Worm (Caenorhabditis elegans) whole organism, young adult: ENCODE data around the gene R07E5.15.
"Not testable (repeated sequence)": the region's sequence is repeated elsewhere in the genome, so short reads cannot be mapped to it uniquely, and the experiment has no call there.

Source experiments
- B0035.1 ChIP-seq: sonication (generic microtip); optimal IDR thresholded peaks from 2 replicates; lab custom pipeline; 2016; ENCODE audit warnings: missing genetic modification characterization, mild to moderate bottlenecking, missing compliant biosample characterization, missing genotype, missing genetic modification reagents
- B0261.1 ChIP-seq: sonication (generic microtip); optimal IDR thresholded peaks from 2 replicates; lab custom pipeline; 2016; ENCODE audit warnings: mild to moderate bottlenecking, missing genetic modification characterization, moderate library complexity, missing compliant biosample characterization
- C17E4.6 ChIP-seq: fragments of 200-800 bp; sonication (Bioruptor generic); IDR thresholded peaks from 2 replicates; pipeline ENCODE4 v1.3.6; 2022; ENCODE audit warnings: missing genetic modification reagents, missing genetic modification characterization, missing compliant biosample characterization
- F33H1.4 ChIP-seq: fragments of 200-800 bp; sonication (Bioruptor generic); IDR thresholded peaks from 2 replicates; pipeline ENCODE4 v1.3.6; 2022; ENCODE audit warnings: missing genetic modification reagents, missing genetic modification characterization, missing compliant biosample characterization
- K11D2.4 ChIP-seq: fragments of 200-800 bp; sonication (Bioruptor generic); IDR thresholded peaks from 2 replicates; pipeline ENCODE4 v1.3.6; 2022; ENCODE audit warnings: missing genetic modification reagents, missing genetic modification characterization, missing compliant biosample characterization
- Y56A3A.18 ChIP-seq: fragments of 200-800 bp; sonication (Bioruptor generic); IDR thresholded peaks from 2 replicates; pipeline ENCODE4 v1.3.6; 2022; ENCODE audit warnings: missing genetic modification reagents, missing genetic modification characterization, missing compliant biosample characterization
- Y79H2A.3 ChIP-seq: fragments of 200-800 bp; sonication (Bioruptor generic); conservative IDR thresholded peaks from 2 replicates; pipeline ENCODE4 v1.3.6; 2022; ENCODE audit warnings: missing genetic modification reagents, missing genetic modification characterization, missing compliant biosample characterization
- ZK185.1 ChIP-seq: sonication (generic microtip); optimal IDR thresholded peaks from 2 replicates; lab custom pipeline; 2016; ENCODE audit warnings: mild to moderate bottlenecking, missing genetic modification characterization, missing compliant biosample characterization; ENCODE audit not compliant: poor library complexity, severe bottlenecking
- ama-1 ChIP-seq, 3 experiments: fragments of 150-350 bp in 1 of 3; sonication (generic microtip) in 2 of 3; optimal IDR thresholded peaks; 2 replicates each; lab custom pipeline; 2014 to 2018; ENCODE audit warnings: missing biosample characterization in 2 of 3, missing genetic modification characterization in 2 of 3, missing genetic modification reagents in 2 of 3
- cebp-2 ChIP-seq: fragments of 200-800 bp; sonication (Bioruptor generic); IDR thresholded peaks from 2 replicates; pipeline ENCODE4 v1.3.6; 2022; ENCODE audit warnings: missing genetic modification characterization, missing compliant biosample characterization
- ceh-100 ChIP-seq: fragments of 200-800 bp; sonication (Bioruptor generic); IDR thresholded peaks from 2 replicates; pipeline ENCODE4 v1.3.6; 2022; ENCODE audit warnings: missing genetic modification reagents, missing genetic modification characterization, missing compliant biosample characterization
- ceh-40 ChIP-seq: fragments of 200-800 bp; sonication (Bioruptor generic); IDR thresholded peaks from 2 replicates; pipeline ENCODE4 v1.3.6; 2022; ENCODE audit warnings: missing genetic modification characterization, missing compliant biosample characterization
- ceh-58 ChIP-seq: fragments of 200-800 bp; sonication (Bioruptor generic); IDR thresholded peaks from 2 replicates; pipeline ENCODE4 v1.3.6; 2022; ENCODE audit warnings: missing genetic modification characterization, missing compliant biosample characterization
- chd-7 ChIP-seq: sonication (generic microtip); optimal IDR thresholded peaks from 2 replicates; lab custom pipeline; 2016; ENCODE audit warnings: mild to moderate bottlenecking, missing genetic modification characterization, moderate library complexity, missing compliant biosample characterization
- die-1 ChIP-seq: sonication (generic microtip); optimal IDR thresholded peaks from 2 replicates; lab custom pipeline; 2016; ENCODE audit warnings: missing genotype, mild to moderate bottlenecking, missing genetic modification characterization, missing compliant biosample characterization
- dox-1 ChIP-seq: fragments of 200-800 bp; sonication (Bioruptor generic); IDR thresholded peaks from 2 replicates; pipeline ENCODE4 v1.3.6; 2022; ENCODE audit warnings: missing genetic modification reagents, missing genetic modification characterization, missing compliant biosample characterization
- egrh-3 ChIP-seq: fragments of 200-800 bp; sonication (Bioruptor generic); IDR thresholded peaks from 2 replicates; pipeline ENCODE4 v1.3.6; 2022; ENCODE audit warnings: missing genetic modification reagents, missing genetic modification characterization, missing compliant biosample characterization
- ekl-4 ChIP-seq: fragments of 200-800 bp; sonication (Bioruptor generic); IDR thresholded peaks from 2 replicates; pipeline ENCODE4 v1.3.6; 2022; ENCODE audit warnings: missing genetic modification reagents, missing genetic modification characterization, missing compliant biosample characterization
- gei-17 ChIP-seq: fragments of 200-800 bp; sonication (Bioruptor generic); optimal IDR thresholded peaks from 2 replicates; lab custom pipeline; 2018; ENCODE audit warnings: mild to moderate bottlenecking, missing genetic modification characterization, missing compliant biosample characterization
- hmg-1.2 ChIP-seq: fragments of 200-800 bp; sonication (Bioruptor generic); IDR thresholded peaks from 2 replicates; pipeline ENCODE4 v1.3.6; 2022; ENCODE audit warnings: missing genetic modification reagents, missing genetic modification characterization, missing compliant biosample characterization
- let-607 ChIP-seq, 2 experiments: fragments of 200-800 bp in 1 of 2; sonication (Bioruptor generic) in 1 of 2; sonication (generic microtip) in 1 of 2; optimal IDR thresholded peaks; 2 replicates each; lab custom pipeline; 2016 to 2018; ENCODE audit warnings: mild to moderate bottlenecking in 2 of 2, missing compliant biosample characterization in 2 of 2, missing genetic modification characterization in 2 of 2, moderate library complexity in 2 of 2, missing genotype in 1 of 2
- lin-40 ChIP-seq: sonication (generic microtip); optimal IDR thresholded peaks from 2 replicates; lab custom pipeline; 2016; ENCODE audit warnings: missing genetic modification characterization, mild to moderate bottlenecking, missing compliant biosample characterization, missing genotype, missing genetic modification reagents
- lsl-1 ChIP-seq: fragments of 200-800 bp; sonication (Bioruptor generic); optimal IDR thresholded peaks from 2 replicates; lab custom pipeline; 2018; ENCODE audit warnings: mild to moderate bottlenecking, missing genetic modification characterization, moderate library complexity, missing compliant biosample characterization
- madf-10 ChIP-seq: sonication (generic microtip); optimal IDR thresholded peaks from 2 replicates; lab custom pipeline; 2016; ENCODE audit warnings: mild to moderate bottlenecking, missing genetic modification characterization, missing compliant biosample characterization
- madf-6 ChIP-seq: fragments of 200-800 bp; sonication (Bioruptor generic); IDR thresholded peaks from 2 replicates; pipeline ENCODE4 v1.3.6; 2022; ENCODE audit warnings: missing genetic modification reagents, missing genetic modification characterization, missing compliant biosample characterization
- mcd-1 ChIP-seq: fragments of 200-800 bp; sonication (Bioruptor generic); IDR thresholded peaks from 2 replicates; pipeline ENCODE4 v1.3.6; 2022; ENCODE audit warnings: missing genetic modification reagents, missing genetic modification characterization, missing compliant biosample characterization
- pbrm-1 ChIP-seq: fragments of 200-800 bp; sonication (Bioruptor generic); IDR thresholded peaks from 2 replicates; pipeline ENCODE4 v1.3.6; 2022; ENCODE audit warnings: missing genetic modification reagents, missing genetic modification characterization, missing compliant biosample characterization
- rcor-1 ChIP-seq: fragments of 200-800 bp; sonication (Bioruptor generic); IDR thresholded peaks from 2 replicates; pipeline ENCODE4 v1.3.6; 2022; ENCODE audit warnings: missing genetic modification reagents, missing genetic modification characterization, missing compliant biosample characterization
- rec-8 ChIP-seq, 2 experiments: sonication (generic microtip); optimal IDR thresholded peaks; 2 replicates each; lab custom pipeline; 2016; ENCODE audit warnings: mild to moderate bottlenecking in 2 of 2, missing genetic modification characterization in 2 of 2, missing genetic modification reagents in 2 of 2, missing genotype in 2 of 2, missing biosample characterization in 1 of 2, missing compliant biosample characterization in 1 of 2, moderate library complexity in 1 of 2
- repo-1 ChIP-seq: sonication (generic microtip); optimal IDR thresholded peaks from 2 replicates; lab custom pipeline; 2017; ENCODE audit warnings: mild to moderate bottlenecking, missing genetic modification characterization, missing compliant biosample characterization
- rpc-1 ChIP-seq, 2 experiments: fragments of 150-350 bp in 1 of 2; sonication (generic microtip) in 1 of 2; optimal IDR thresholded peaks; 2 replicates each; lab custom pipeline; 2014 to 2018; ENCODE audit warnings: missing biosample characterization in 1 of 2, missing genetic modification characterization in 1 of 2, missing genetic modification reagents in 1 of 2, missing genotype in 1 of 2
- snpc-4 ChIP-seq, 5 experiments: fragments of 150-350 bp in 1 of 5; sonication (generic microtip) in 4 of 5; optimal IDR thresholded peaks; 2 replicates each; lab custom pipeline; 2014 to 2018; ENCODE audit warnings: missing genetic modification characterization in 5 of 5, missing biosample characterization in 3 of 5, antibody characterized with exemption in 2 of 5, mild to moderate bottlenecking in 2 of 5, missing compliant biosample characterization in 2 of 5, missing genotype in 2 of 5, moderate library complexity in 2 of 5, missing genetic modification reagents in 1 of 5
- somi-1 ChIP-seq: fragments of 200-800 bp; sonication (Bioruptor generic); optimal IDR thresholded peaks from 2 replicates; lab custom pipeline; 2018; ENCODE audit warnings: mild to moderate bottlenecking, missing genetic modification characterization, missing compliant biosample characterization
- ztf-26 ChIP-seq: sonication (generic microtip); optimal IDR thresholded peaks from 2 replicates; lab custom pipeline; 2017; ENCODE audit warnings: missing genetic modification characterization, missing compliant biosample characterization
- ztf-28 ChIP-seq: fragments of 200-800 bp; sonication (Bioruptor generic); IDR thresholded peaks from 2 replicates; pipeline ENCODE4 v1.3.6; 2022; ENCODE audit warnings: missing genetic modification reagents, missing genetic modification characterization, missing compliant biosample characterization
- ztf-3 ChIP-seq: fragments of 200-800 bp; sonication (Bioruptor generic); optimal IDR thresholded peaks from 2 replicates; lab custom pipeline; 2018; ENCODE audit warnings: mild to moderate bottlenecking, missing genetic modification characterization, missing compliant biosample characterization

The R07E5.15 gene

ce11 chrIII:4378600-4379293 lies 22.5 kb upstream of the R07E5.15 start (continued):
- TF ChIP-seq lin-40 (tag; lab: Kevin White, UChicago): peak; percentile 82
- TF ChIP-seq ceh-58 (GFP tag; lab: Robert Waterston, UW): 0 out of 2 replicates have a peak, but pooled peaks have one; percentile 2
- TF ChIP-seq chd-7: peak; percentile 59
- TF ChIP-seq ztf-28: 0 out of 2 replicates have a peak, but pooled peaks have one; percentile 39
- peak; percentile 9 for TF ChIP-seq madf-10 (tag; lab: Kevin White, UChicago)
- peak; percentile 78 for TF ChIP-seq ZK185.1 (tag; lab: Kevin White, UChicago)
- TF ChIP-seq somi-1: peak; percentile 1
- not testable (repeated sequence) for TF ChIP-seq snpc-4 (GFP tag; optimal IDR thresholded peaks at IDR 0.05; lab: Kevin White, UChicago); ama-1 (optimal IDR thresholded peaks at IDR 0.05; lab: Kevin White, UChicago)
- peak in 3 of 4 experiments; percentile 2 to 66 (median 65) for TF ChIP-seq snpc-4 (tag; optimal IDR thresholded peaks at IDR 0.05; lab: Kevin White, UChicago)
- peak; percentile 94 for TF ChIP-seq dox-1 (GFP tag; lab: Robert Waterston, UW)
- TF ChIP-seq K11D2.4 (GFP tag; lab: Robert Waterston, UW): peak; percentile 76
- peak; percentile 42 for TF ChIP-seq ztf-3 (GFP tag; lab: Kevin White, UChicago)
- peak in 1 of 2 experiments; percentile 25 for TF ChIP-seq ama-1 (GFP tag; optimal IDR thresholded peaks at IDR 0.05; lab: Kevin White, UChicago)
- peak; percentile 28 for TF ChIP-seq madf-6
- TF ChIP-seq ekl-4 (GFP tag; lab: Robert Waterston, UW): peak; percentile 52
- TF ChIP-seq Y79H2A.3 (GFP tag; lab: Robert Waterston, UW): 0 out of 2 replicates have a peak, but pooled peaks have one; percentile 10
- peak; percentile 47 for TF ChIP-seq F33H1.4 (GFP tag; lab: Robert Waterston, UW)
- TF ChIP-seq cebp-2 (GFP tag; lab: Robert Waterston, UW): peak; percentile 16; the same call in 1 of the 2 replicates
- peak; percentile 60 for TF ChIP-seq ztf-26 (tag; lab: Kevin White, UChicago)
- peak; percentile 25 for TF ChIP-seq ceh-100 (GFP tag; lab: Robert Waterston, UW)
- TF ChIP-seq let-607 (tag; optimal IDR thresholded peaks at IDR 0.05; lab: Kevin White, UChicago): peak; percentile 34 to 51
- TF ChIP-seq lsl-1 (GFP tag; lab: Kevin White, UChicago): peak; percentile 34
- peak; percentile 63 for TF ChIP-seq rpc-1 (optimal IDR thresholded peaks at IDR 0.05; lab: Kevin White, UChicago)
- peak; percentile 63 for TF ChIP-seq rpc-1 (tag; optimal IDR thresholded peaks at IDR 0.05; lab: Kevin White, UChicago)
- peak; percentile 59 for TF ChIP-seq Y56A3A.18 (GFP tag; lab: Robert Waterston, UW)
- peak; percentile 76 for TF ChIP-seq hmg-1.2 (GFP tag; lab: Robert Waterston, UW)
- peak; percentile 17; the same call in 1 of the 2 replicates for TF ChIP-seq C17E4.6 (GFP tag; lab: Robert Waterston, UW)
- TF ChIP-seq ceh-40 (GFP tag; lab: Robert Waterston, UW): 0 out of 2 replicates have a peak, but pooled peaks have one; percentile 33
- peak; percentile 80 for TF ChIP-seq egrh-3 (GFP tag; lab: Robert Waterston, UW)
- TF ChIP-seq repo-1 (tag; lab: Kevin White, UChicago): peak; percentile 28
- peak; percentile 68 for TF ChIP-seq mcd-1
- peak in 1 of 2 experiments; percentile 8 for TF ChIP-seq rec-8 (tag; optimal IDR thresholded peaks at IDR 0.05; lab: Kevin White, UChicago)
- TF ChIP-seq B0261.1 (tag; lab: Kevin White, UChicago): peak; percentile 67
- peak; percentile 38 for TF ChIP-seq gei-17
- TF ChIP-seq die-1 (tag; lab: Kevin White, UChicago): peak; percentile 0
- TF ChIP-seq pbrm-1 (GFP tag; lab: Robert Waterston, UW): peak; percentile 56
- peak; percentile 57 for TF ChIP-seq rcor-1 (GFP tag; lab: Robert Waterston, UW)
- peak; percentile 47 for TF ChIP-seq B0035.1
- TF ChIP-seq, all 124 proteins: peak for 57; not testable (repeated sequence) for 67
